Fruit fly (Drosophila melanogaster): Measurements from ENCODE around the gene Veneno.

DNA sequence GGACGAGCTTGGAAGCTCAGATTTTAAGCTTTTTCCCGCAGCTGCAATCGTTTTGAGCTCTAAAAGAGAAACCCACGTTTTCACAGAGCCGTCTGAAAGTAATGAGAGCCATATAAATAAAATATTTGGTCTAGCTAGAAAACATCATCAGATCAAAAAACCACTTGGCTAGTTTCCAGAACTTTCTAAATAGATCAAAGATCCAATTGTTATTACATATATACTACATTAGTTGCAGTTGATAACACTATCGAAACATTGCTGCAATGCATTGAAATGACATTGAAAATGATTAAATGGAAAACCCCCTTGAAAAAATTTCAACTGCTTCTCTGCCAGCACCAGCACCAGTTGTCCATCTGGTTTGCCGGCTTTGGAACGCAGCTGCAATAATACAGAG is 7.4 kb downstream of the Veneno start:
- TF ChIP-seq OdsH (GFP tag; optimal IDR thresholded peaks at IDR 0.05) (no peak), lola (GFP tag; optimal IDR thresholded peaks at IDR 0.05) (no peak), fru (GFP tag; optimal IDR thresholded peaks at IDR 0.05) (no peak), psq (GFP tag; optimal IDR thresholded peaks at IDR 0.05) (no peak), CG32264 (GFP tag; optimal IDR thresholded peaks at IDR 0.05) (no peak), Hr83 (GFP tag; optimal IDR thresholded peaks at IDR 0.05; ENCODE audit: poor library complexity, severe bottlenecking) (no peak), foxo (GFP tag; optimal IDR thresholded peaks at IDR 0.05) (no peak), sage (GFP tag; optimal IDR thresholded peaks at IDR 0.05) (no peak), Dfd (GFP tag; optimal IDR thresholded peaks at IDR 0.05) (no peak), GATAd (GFP tag; optimal IDR thresholded peaks at IDR 0.05) (no peak), Mio (GFP tag; optimal IDR thresholded peaks at IDR 0.05) (no peak)
